Fruit fly (Drosophila melanogaster) whole organism, embryonic: Measurements from ENCODE around the gene Hr4.

Experiments used
- CG10147 ChIP-seq: fragments of 200-800 bp; sonication (Bioruptor generic); optimal IDR thresholded peaks from 2 replicates; lab custom pipeline; 2019; ENCODE audit warnings: missing biosample characterization, mild to moderate bottlenecking, missing genetic modification characterization, moderate library complexity
- CG10267 ChIP-seq: fragments of 200-800 bp; sonication (Bioruptor generic); optimal IDR thresholded peaks from 2 replicates; lab custom pipeline; 2018; ENCODE audit warnings: missing biosample characterization, mild to moderate bottlenecking, missing genetic modification characterization, moderate library complexity
- CG11456 ChIP-seq: fragments of 200-800 bp; sonication (Bioruptor generic); IDR thresholded peaks from 3 replicates; pipeline ENCODE4 v1.3.6; 2022; ENCODE audit warnings: missing biosample characterization, missing genetic modification characterization
- CG11560 ChIP-seq: fragments of 200-800 bp; sonication (Bioruptor generic); IDR thresholded peaks from 3 replicates; pipeline ENCODE4 v1.3.6; 2022; ENCODE audit warnings: missing biosample characterization, missing genetic modification characterization
- CG12769 ChIP-seq: fragments of 200-800 bp; sonication (Bioruptor generic); optimal IDR thresholded peaks from 2 replicates; lab custom pipeline; 2019; ENCODE audit warnings: missing biosample characterization, mild to moderate bottlenecking, missing genetic modification characterization, moderate library complexity
- CG12942 ChIP-seq: fragments of 200-800 bp; sonication (Bioruptor generic); optimal IDR thresholded peaks from 3 replicates; lab custom pipeline; 2016; ENCODE audit warnings: missing biosample characterization, missing genetic modification characterization
- CG1647 ChIP-seq: fragments of 200-800 bp; sonication (Bioruptor generic); optimal IDR thresholded peaks from 3 replicates; lab custom pipeline; 2016; ENCODE audit warnings: missing biosample characterization, missing genetic modification characterization
- CG17328 ChIP-seq: fragments of 200-800 bp; sonication (Bioruptor generic); IDR thresholded peaks from 2 replicates; pipeline ENCODE4 v1.3.6; 2022; ENCODE audit warnings: missing biosample characterization, missing genetic modification characterization
- CG17612 ChIP-seq: fragments of 200-800 bp; sonication (Bioruptor generic); IDR thresholded peaks from 2 replicates; pipeline ENCODE4 v1.3.6; 2022; ENCODE audit warnings: missing biosample characterization, missing genetic modification characterization
- CG2120 ChIP-seq: fragments of 200-800 bp; sonication (Bioruptor generic); optimal IDR thresholded peaks from 3 replicates; lab custom pipeline; 2016; ENCODE audit warnings: missing biosample characterization, missing genetic modification characterization
- CG31365 ChIP-seq: fragments of 200-800 bp; sonication (Bioruptor generic); optimal IDR thresholded peaks from 2 replicates; lab custom pipeline; 2018; ENCODE audit warnings: missing biosample characterization, mild to moderate bottlenecking, missing genetic modification characterization
- CG3163 ChIP-seq: fragments of 200-800 bp; sonication (Bioruptor generic); optimal IDR thresholded peaks from 3 replicates; lab custom pipeline; 2016; ENCODE audit warnings: missing biosample characterization, missing genetic modification characterization
- CG32532 ChIP-seq: fragments of 200-800 bp; sonication (Bioruptor generic); IDR thresholded peaks from 2 replicates; pipeline ENCODE4 v1.3.6; 2022; ENCODE audit warnings: missing biosample characterization, missing genetic modification characterization
- CG4282 ChIP-seq: fragments of 200-800 bp; sonication (Bioruptor generic); optimal IDR thresholded peaks from 2 replicates; lab custom pipeline; 2016; ENCODE audit warnings: missing biosample characterization, missing genetic modification characterization
- CG4730 ChIP-seq: fragments of 200-800 bp; sonication (Bioruptor generic); IDR thresholded peaks from 2 replicates; pipeline ENCODE4 v1.3.6; 2022; ENCODE audit warnings: missing biosample characterization, missing genetic modification characterization
- CG6683 ChIP-seq: fragments of 200-800 bp; sonication (Bioruptor generic); optimal IDR thresholded peaks from 2 replicates; lab custom pipeline; 2017; ENCODE audit warnings: missing biosample characterization, mild to moderate bottlenecking, missing genetic modification characterization, missing genetic modification reagents
- CG7357 ChIP-seq: fragments of 200-800 bp; sonication (Bioruptor generic); IDR thresholded peaks from 3 replicates; pipeline ENCODE4 v1.3.6; 2022; ENCODE audit warnings: missing biosample characterization, missing genetic modification characterization
- CG8478 ChIP-seq: fragments of >200 bp; optimal IDR thresholded peaks from 2 replicates; lab custom pipeline; 2018
- CG8924 ChIP-seq: fragments of 200-800 bp; optimal IDR thresholded peaks from 3 replicates; lab custom pipeline; 2019; ENCODE audit warnings: missing biosample characterization, mild to moderate bottlenecking, missing genetic modification characterization, moderate library complexity
- CG9876 ChIP-seq: fragments of 200-800 bp; sonication (Bioruptor generic); optimal IDR thresholded peaks from 2 replicates; lab custom pipeline; 2016; ENCODE audit warnings: missing biosample characterization, missing genetic modification characterization
- CrebB ChIP-seq: fragments of 200-800 bp; sonication (Bioruptor generic); optimal IDR thresholded peaks from 3 replicates; lab custom pipeline; 2018; ENCODE audit warnings: missing biosample characterization, mild to moderate bottlenecking, missing genetic modification characterization
- Dek ChIP-seq: fragments of 200-800 bp; sonication (Bioruptor generic); optimal IDR thresholded peaks from 3 replicates; lab custom pipeline; 2019; ENCODE audit warnings: missing biosample characterization, mild to moderate bottlenecking, missing genetic modification characterization, moderate library complexity
- Fer1 ChIP-seq: fragments of 200-800 bp; sonication (Bioruptor generic); optimal IDR thresholded peaks from 2 replicates; lab custom pipeline; 2017; ENCODE audit warnings: missing biosample characterization, mild to moderate bottlenecking, missing genetic modification characterization
- HLH3B ChIP-seq: fragments of 200-800 bp; sonication (Bioruptor generic); IDR thresholded peaks from 2 replicates; pipeline ENCODE4 v1.3.6; 2022; ENCODE audit warnings: missing biosample characterization, missing genetic modification characterization
- Hr78 ChIP-seq, 2 experiments: fragments of 200-800 bp in 1 of 2; fragments of >200 bp in 1 of 2; sonication (Bioruptor generic) in 1 of 2; optimal IDR thresholded peaks; 2 replicates each; lab custom pipeline; 2017 to 2019; ENCODE audit warnings: missing biosample characterization in 2 of 2, missing genetic modification characterization in 2 of 2, mild to moderate bottlenecking in 1 of 2, moderate library complexity in 1 of 2
- Hsf ChIP-seq: fragments of 200-800 bp; sonication (Bioruptor generic); optimal IDR thresholded peaks from 3 replicates; lab custom pipeline; 2016; ENCODE audit warnings: missing biosample characterization, missing genetic modification characterization
- Poxn ChIP-seq: fragments of 200-800 bp; sonication (Bioruptor generic); IDR thresholded peaks from 2 replicates; pipeline ENCODE4 v1.3.6; 2022; ENCODE audit warnings: missing biosample characterization, missing genetic modification characterization
- Side ChIP-seq: fragments of 200-800 bp; sonication (Bioruptor generic); optimal IDR thresholded peaks from 2 replicates; lab custom pipeline; 2016; ENCODE audit warnings: missing biosample characterization, missing genetic modification characterization
- Sry-δ ChIP-seq: fragments of 200-800 bp; sonication (Bioruptor generic); optimal IDR thresholded peaks from 2 replicates; lab custom pipeline; 2016; ENCODE audit warnings: missing biosample characterization, missing genetic modification characterization
- al ChIP-seq: fragments of 200-800 bp; sonication (Bioruptor generic); IDR thresholded peaks from 2 replicates; pipeline ENCODE4 v1.3.6; 2022; ENCODE audit warnings: missing biosample characterization, missing genetic modification characterization
- btn ChIP-seq: fragments of 200-800 bp; sonication (Bioruptor generic); optimal IDR thresholded peaks from 2 replicates; lab custom pipeline; 2016; ENCODE audit warnings: missing biosample characterization, missing genetic modification characterization
- cato ChIP-seq: fragments of 200-800 bp; sonication (Bioruptor generic); optimal IDR thresholded peaks from 2 replicates; lab custom pipeline; 2016; ENCODE audit warnings: missing biosample characterization, missing genetic modification characterization, borderline replicate concordance
- chinmo ChIP-seq: fragments of 200-800 bp; sonication (Bioruptor generic); IDR thresholded peaks from 4 replicates; pipeline ENCODE4 v1.3.6; 2022; ENCODE audit warnings: missing biosample characterization, missing genetic modification characterization; ENCODE audit not compliant: partially characterized antibody
- chn ChIP-seq: fragments of 200-800 bp; sonication (Bioruptor generic); optimal IDR thresholded peaks from 2 replicates; lab custom pipeline; 2016; ENCODE audit warnings: missing biosample characterization, missing genetic modification characterization
- dati ChIP-seq: fragments of 200-800 bp; sonication (Bioruptor generic); IDR thresholded peaks from 2 replicates; pipeline ENCODE4 v1.3.6; 2022; ENCODE audit warnings: missing biosample characterization, missing genetic modification characterization
- dm ChIP-seq: fragments of 200-800 bp; sonication (Bioruptor generic); optimal IDR thresholded peaks from 3 replicates; lab custom pipeline; 2016; ENCODE audit warnings: missing biosample characterization, missing genetic modification characterization
- esg ChIP-seq: fragments of 200-800 bp; sonication (Bioruptor generic); conservative IDR thresholded peaks from 2 replicates; pipeline ENCODE4 v1.3.6; 2022; ENCODE audit warnings: missing biosample characterization, missing genetic modification characterization
- exex ChIP-seq: fragments of 200-800 bp; sonication (Bioruptor generic); optimal IDR thresholded peaks from 4 replicates; lab custom pipeline; 2018; ENCODE audit warnings: missing biosample characterization, mild to moderate bottlenecking, missing genetic modification characterization, moderate library complexity
- fd96Cb ChIP-seq: fragments of 200-800 bp; sonication (Bioruptor generic); optimal IDR thresholded peaks from 2 replicates; lab custom pipeline; 2018; ENCODE audit warnings: missing biosample characterization, mild to moderate bottlenecking, missing genetic modification characterization, moderate library complexity
- ftz-f1 ChIP-seq: fragments of 200-800 bp; sonication (Bioruptor generic); optimal IDR thresholded peaks from 2 replicates; lab custom pipeline; 2016; ENCODE audit warnings: missing biosample characterization, missing genetic modification characterization
- gcm2 ChIP-seq: fragments of 200-800 bp; sonication (Bioruptor generic); optimal IDR thresholded peaks from 2 replicates; lab custom pipeline; 2016; ENCODE audit warnings: missing biosample characterization, missing genetic modification characterization
- hth ChIP-seq: fragments of >200 bp; optimal IDR thresholded peaks from 2 replicates; lab custom pipeline; 2017; ENCODE audit warnings: inconsistent platforms
- insv ChIP-seq, 2 experiments: fragments of 200-800 bp; sonication (Bioruptor generic); optimal IDR thresholded peaks; 3 replicates each; lab custom pipeline; 2016 to 2018; ENCODE audit warnings: missing biosample characterization in 2 of 2, missing genetic modification characterization in 2 of 2
- lmd ChIP-seq: fragments of 200-800 bp; sonication (Bioruptor generic); IDR thresholded peaks from 2 replicates; pipeline ENCODE4 v1.3.6; 2022; ENCODE audit warnings: missing biosample characterization, missing genetic modification characterization
- maf-S ChIP-seq: fragments of 200-800 bp; sonication (Bioruptor generic); optimal IDR thresholded peaks from 2 replicates; lab custom pipeline; 2016; ENCODE audit warnings: missing biosample characterization, missing genetic modification characterization
- nmo ChIP-seq: fragments of 200-800 bp; sonication (Bioruptor generic); optimal IDR thresholded peaks from 2 replicates; lab custom pipeline; 2018; ENCODE audit warnings: missing biosample characterization, mild to moderate bottlenecking, missing genetic modification characterization, moderate library complexity
- ro ChIP-seq: fragments of 200-800 bp; sonication (Bioruptor generic); IDR thresholded peaks from 2 replicates; pipeline ENCODE4 v1.3.6; 2022; ENCODE audit warnings: missing biosample characterization, missing genetic modification characterization
- run ChIP-seq: fragments of 200-800 bp; sonication (Bioruptor generic); optimal IDR thresholded peaks from 3 replicates; lab custom pipeline; 2018; ENCODE audit warnings: missing biosample characterization, mild to moderate bottlenecking, missing genetic modification characterization
- stwl ChIP-seq: fragments of 200-800 bp; sonication (Bioruptor generic); optimal IDR thresholded peaks from 3 replicates; lab custom pipeline; 2018; ENCODE audit warnings: missing biosample characterization, mild to moderate bottlenecking, missing genetic modification characterization, moderate library complexity
- sug ChIP-seq: fragments of 200-800 bp; optimal IDR thresholded peaks from 2 replicates; lab custom pipeline; 2019; ENCODE audit warnings: missing biosample characterization, mild to moderate bottlenecking, missing genetic modification characterization, moderate library complexity
- zfh1 ChIP-seq: fragments of 200-800 bp; sonication (Bioruptor generic); IDR thresholded peaks from 3 replicates; pipeline ENCODE4 v1.3.6; 2022; ENCODE audit warnings: missing biosample characterization, missing genetic modification characterization

The Hr4 gene

dm6 chrX:1952898-1953297, 11.2 kb downstream of the Hr4 start (continued):
- TF ChIP-seq stwl (tag; lab: Kevin White, UChicago) (peak; percentile 48), CG3163 (GFP tag; lab: Kevin White, UChicago) (peak; percentile 77), Fer1 (GFP tag; lab: Kevin White, UChicago) (peak; percentile 32), Hsf (GFP tag; lab: Kevin White, UChicago) (peak; percentile 78), nmo (GFP tag; lab: Kevin White, UChicago) (peak; percentile 57), ro (GFP tag; lab: Robert Waterston, UW) (peak; percentile 45; the same call in 1 of the 2 replicates), hth (no peak), CG4730 (GFP tag; lab: Robert Waterston, UW) (peak; percentile 57; the same call in 1 of the 2 replicates), zfh1 (GFP tag; lab: Robert Waterston, UW) (peak; percentile 86), CG12942 (GFP tag; lab: Kevin White, UChicago) (peak; percentile 56), al (GFP tag; lab: Robert Waterston, UW) (0 out of 2 replicates have a peak, but pooled peaks have one; percentile 20), CG9876 (GFP tag; lab: Kevin White, UChicago) (peak; percentile 81), dati (GFP tag; lab: Robert Waterston, UW) (0 out of 2 replicates have a peak, but pooled peaks have one; percentile 11), gcm2 (GFP tag; lab: Kevin White, UChicago) (no peak), sug (tag; lab: Kevin White, UChicago) (peak; percentile 63), run (no peak), Side (peak; percentile 73), Dek (tag; lab: Kevin White, UChicago) (peak; percentile 32), btn (GFP tag; lab: Kevin White, UChicago) (no peak), exex (tag; lab: Kevin White, UChicago) (no peak), CG32532 (GFP tag; lab: Robert Waterston, UW) (peak; percentile 90), fd96Cb (tag; lab: Kevin White, UChicago) (peak; percentile 37), CG11456 (GFP tag; lab: Robert Waterston, UW) (peak; percentile 98), CG11560 (tag; lab: Robert Waterston, UW) (peak; percentile 84), CG31365 (tag; lab: Kevin White, UChicago) (peak; percentile 38), CG10267 (tag; lab: Kevin White, UChicago) (peak; percentile 63), CG2120 (peak; percentile 66), CG4282 (GFP tag; lab: Kevin White, UChicago) (peak; percentile 70), CrebB (tag; lab: Kevin White, UChicago) (no peak), chinmo (GFP tag; lab: Robert Waterston, UW) (peak; percentile 36; the same call in 1 of the 4 replicates), Poxn (GFP tag; lab: Robert Waterston, UW) (no peak), esg (GFP tag; lab: Robert Waterston, UW) (peak; percentile 37; the same call in 1 of the 2 replicates), cato (GFP tag; lab: Kevin White, UChicago) (peak; percentile 35), CG17612 (no peak; the same call in 1 of the 2 replicates), chn (GFP tag; lab: Kevin White, UChicago) (peak; percentile 38), CG8478 (lab: Kevin White, UChicago) (peak; percentile 93), insv (GFP tag; optimal IDR thresholded peaks at IDR 0.05; lab: Kevin White, UChicago) (peak in 1 of 2 experiments; percentile 56), ftz-f1 (GFP tag; lab: Kevin White, UChicago) (peak; percentile 61), Sry-δ (GFP tag; lab: Kevin White, UChicago) (peak; percentile 66), CG6683 (GFP tag; lab: Kevin White, UChicago) (peak; percentile 19), CG12769 (peak; percentile 68), HLH3B (GFP tag; lab: Robert Waterston, UW) (peak; percentile 72; the same call in 1 of the 2 replicates), dm (GFP tag; lab: Kevin White, UChicago) (peak; percentile 28), CG7357 (GFP tag; lab: Robert Waterston, UW) (0 out of 3 replicates have a peak, but pooled peaks have one; percentile 11), lmd (GFP tag; lab: Robert Waterston, UW) (peak; percentile 86), CG10147 (GFP tag; lab: Kevin White, UChicago) (peak; percentile 20), Hr78 (GFP tag; optimal IDR thresholded peaks at IDR 0.05; lab: Kevin White, UChicago) (peak in 1 of 2 experiments; percentile 85), CG17328 (peak; percentile 48; the same call in 1 of the 2 replicates), maf-S (peak; percentile 64), CG1647 (peak; percentile 57), CG8924 (tag; lab: Kevin White, UChicago) (no peak)
